Worm (Caenorhabditis elegans): Measurements from ENCODE around the gene twk-22.

Gene twk-22

ce11 chrX:16357531-16357930 is 51.3 kb downstream of the twk-22 start:
- no peak for TF ChIP-seq fkh-3 (tag; optimal IDR thresholded peaks at IDR 0.05)
- no peak for TF ChIP-seq aptf-2 (GFP tag; conservative IDR thresholded peaks at IDR 0.05)
- TF ChIP-seq C06A6.2 (GFP tag; conservative IDR thresholded peaks at IDR 0.05): no peak
- no peak for TF ChIP-seq Y56A3A.18 (GFP tag; IDR thresholded peaks at IDR 0.05)
- no peak for TF ChIP-seq T07F8.4 (tag; optimal IDR thresholded peaks at IDR 0.05)
- no peak for TF ChIP-seq ztf-28 (GFP tag; IDR thresholded peaks at IDR 0.05)
- TF ChIP-seq mcd-1 (GFP tag; IDR thresholded peaks at IDR 0.05): peak; percentile 15; the same call in 1 of the 2 replicates
- TF ChIP-seq attf-5 (GFP tag; optimal IDR thresholded peaks at IDR 0.05): no peak
- no peak for TF ChIP-seq nhr-179 (tag; optimal IDR thresholded peaks at IDR 0.05)
- TF ChIP-seq zim-3 (tag; optimal IDR thresholded peaks at IDR 0.05): no peak
- no peak for TF ChIP-seq nhr-120 (GFP tag; IDR thresholded peaks at IDR 0.05)
- TF ChIP-seq madf-3 (GFP tag; IDR thresholded peaks at IDR 0.05): 0 out of 2 replicates have a peak, but pooled peaks have one; percentile 54
- no peak for TF ChIP-seq ceh-91 (GFP tag; IDR thresholded peaks at IDR 0.05)
- TF ChIP-seq pha-4 (tag; optimal IDR thresholded peaks at IDR 0.05): no peak
- no peak for TF ChIP-seq dpl-1 (GFP tag; optimal IDR thresholded peaks at IDR 0.05)
- TF ChIP-seq snpc-4 (GFP tag; optimal IDR thresholded peaks at IDR 0.05): peak; percentile 74
- peak; percentile 40 to 94 (median 70) for TF ChIP-seq snpc-4 (tag; optimal IDR thresholded peaks at IDR 0.05)
- no peak for TF ChIP-seq lag-1 (GFP tag; IDR thresholded peaks at IDR 0.05)
- no peak for TF ChIP-seq ekl-4 (GFP tag; IDR thresholded peaks at IDR 0.05)
- TF ChIP-seq pbrm-1 (GFP tag; IDR thresholded peaks at IDR 0.05): 0 out of 2 replicates have a peak, but pooled peaks have one; percentile 6
- no peak for TF ChIP-seq hmg-20 (GFP tag; IDR thresholded peaks at IDR 0.05)
- no peak for TF ChIP-seq F55B11.4 (tag; optimal IDR thresholded peaks at IDR 0.05; ENCODE audit: borderline replicate concordance, insufficient read depth)
- no peak for TF ChIP-seq atf-7 (tag; optimal IDR thresholded peaks at IDR 0.05)
- no peak for TF ChIP-seq ceh-58 (GFP tag; IDR thresholded peaks at IDR 0.05)
- TF ChIP-seq ama-1 (optimal IDR thresholded peaks at IDR 0.05): no peak
- TF ChIP-seq ama-1 (GFP tag; optimal IDR thresholded peaks at IDR 0.05): no peak
- TF ChIP-seq ccch-3 (GFP tag; optimal IDR thresholded peaks at IDR 0.05): no peak
- TF ChIP-seq bed-1 (GFP tag; IDR thresholded peaks at IDR 0.05): no peak
- 0 out of 2 replicates have a peak, but pooled peaks have one; percentile 23 for TF ChIP-seq ztf-25 (GFP tag; IDR thresholded peaks at IDR 0.05)
- TF ChIP-seq F10E7.11 (tag; optimal IDR thresholded peaks at IDR 0.05): no peak
- TF ChIP-seq lin-40 (tag; optimal IDR thresholded peaks at IDR 0.05): no peak
- TF ChIP-seq rcor-1 (GFP tag; IDR thresholded peaks at IDR 0.05): peak; percentile 16; the same call in 1 of the 2 replicates
- TF ChIP-seq snpc-3.4 (tag; optimal IDR thresholded peaks at IDR 0.05): peak; percentile 69
- TF ChIP-seq B0336.3 (GFP tag; IDR thresholded peaks at IDR 0.05): no peak
- no peak for TF ChIP-seq rec-8 (tag; optimal IDR thresholded peaks at IDR 0.05)
- no peak for TF ChIP-seq aptf-3 (GFP tag; IDR thresholded peaks at IDR 0.05)
- TF ChIP-seq sdz-38 (tag; optimal IDR thresholded peaks at IDR 0.05): no peak
- TF ChIP-seq attf-6 (GFP tag; IDR thresholded peaks at IDR 0.05): 0 out of 2 replicates have a peak, but pooled peaks have one; percentile 43
- TF ChIP-seq dox-1 (GFP tag; IDR thresholded peaks at IDR 0.05): no peak
- TF ChIP-seq lin-35 (GFP tag; optimal IDR thresholded peaks at IDR 0.05): no peak
- no peak for TF ChIP-seq F49E8.2 (tag; optimal IDR thresholded peaks at IDR 0.05; ENCODE audit: insufficient read depth)
- no peak for TF ChIP-seq nhr-80 (tag; optimal IDR thresholded peaks at IDR 0.05)
- TF ChIP-seq lin-26 (GFP tag; IDR thresholded peaks at IDR 0.05): no peak
- peak; percentile 78 for TF ChIP-seq snpc-1.1 (tag; optimal IDR thresholded peaks at IDR 0.05; ENCODE audit: insufficient read depth)
- no peak for TF ChIP-seq chd-7 (tag; optimal IDR thresholded peaks at IDR 0.05)
- no peak for TF ChIP-seq ceh-40 (GFP tag; IDR thresholded peaks at IDR 0.05)
- TF ChIP-seq hmg-1.2 (GFP tag; IDR thresholded peaks at IDR 0.05): peak; percentile 20; the same call in 1 of the 2 replicates

Data from whole organism, young adult.